Worm (Caenorhabditis elegans) whole organism, young adult: Measurements from ENCODE around the gene wrt-5.

Experiments used
- B0336.3 ChIP-seq: fragments of 200-800 bp; sonication (Bioruptor generic); IDR thresholded peaks from 2 replicates; pipeline ENCODE4 v1.3.6; 2022; ENCODE audit warnings: missing genetic modification characterization, missing compliant biosample characterization
- Y56A3A.18 ChIP-seq: fragments of 200-800 bp; sonication (Bioruptor generic); IDR thresholded peaks from 2 replicates; pipeline ENCODE4 v1.3.6; 2022; ENCODE audit warnings: missing genetic modification reagents, missing genetic modification characterization, missing compliant biosample characterization
- ceh-100 ChIP-seq: fragments of 200-800 bp; sonication (Bioruptor generic); IDR thresholded peaks from 2 replicates; pipeline ENCODE4 v1.3.6; 2022; ENCODE audit warnings: missing genetic modification reagents, missing genetic modification characterization, missing compliant biosample characterization
- fkh-3 ChIP-seq: sonication (generic microtip); optimal IDR thresholded peaks from 2 replicates; lab custom pipeline; 2016; ENCODE audit warnings: mild to moderate bottlenecking, missing genetic modification characterization, missing compliant biosample characterization
- hmg-1.2 ChIP-seq: fragments of 200-800 bp; sonication (Bioruptor generic); IDR thresholded peaks from 2 replicates; pipeline ENCODE4 v1.3.6; 2022; ENCODE audit warnings: missing genetic modification reagents, missing genetic modification characterization, missing compliant biosample characterization
- lin-40 ChIP-seq: sonication (generic microtip); optimal IDR thresholded peaks from 2 replicates; lab custom pipeline; 2016; ENCODE audit warnings: missing genetic modification characterization, mild to moderate bottlenecking, missing compliant biosample characterization, missing genotype, missing genetic modification reagents
- snpc-4 ChIP-seq, 5 experiments: fragments of 150-350 bp in 1 of 5; sonication (generic microtip) in 4 of 5; optimal IDR thresholded peaks; 2 replicates each; lab custom pipeline; 2014 to 2018; ENCODE audit warnings: missing genetic modification characterization in 5 of 5, missing biosample characterization in 3 of 5, antibody characterized with exemption in 2 of 5, mild to moderate bottlenecking in 2 of 5, missing compliant biosample characterization in 2 of 5, missing genotype in 2 of 5, moderate library complexity in 2 of 5, missing genetic modification reagents in 1 of 5
- unc-130 ChIP-seq: sonication (generic microtip); optimal IDR thresholded peaks from 2 replicates; lab custom pipeline; 2016; ENCODE audit warnings: missing genetic modification reagents, missing genetic modification characterization, missing compliant biosample characterization

ce11 chrIV:4076690-4077295 lies 25.4 kb upstream of the wrt-5 start:
- no peak for TF ChIP-seq hmg-1.2
- TF ChIP-seq snpc-4 (GFP tag; optimal IDR thresholded peaks at IDR 0.05; lab: Kevin White, UChicago): no peak
- TF ChIP-seq snpc-4 (tag; optimal IDR thresholded peaks at IDR 0.05; lab: Kevin White, UChicago): no peak
- no peak for TF ChIP-seq lin-40
- no peak for TF ChIP-seq fkh-3 (tag; lab: Kevin White, UChicago)
- TF ChIP-seq unc-130 (GFP tag; lab: Kevin White, UChicago): no peak
- TF ChIP-seq B0336.3 (GFP tag; lab: Robert Waterston, UW): no peak
- TF ChIP-seq Y56A3A.18 (GFP tag; lab: Robert Waterston, UW): no peak
- TF ChIP-seq ceh-100 (GFP tag; lab: Robert Waterston, UW): no peak
